Fruit fly (Drosophila melanogaster): ENCODE results near the gene ppan.

The ppan gene

dm6 chr3R:21161042-21161532, 45.0 kb downstream of the ppan start, which contains the start of gene cDIP:
Gene cDIP, minus strand, starts transcription at chr3R:21161092.
- TF ChIP-seq psq (optimal IDR thresholded peaks at IDR 0.05) (no peak), EcR (GFP tag; optimal IDR thresholded peaks at IDR 0.05) (no peak)

- TF ChIP-seq CG8478 (optimal IDR thresholded peaks at IDR 0.05) (no peak), EcR (GFP tag; optimal IDR thresholded peaks at IDR 0.05) (no peak), pan (optimal IDR thresholded peaks at IDR 0.05) (no peak), Dll (optimal IDR thresholded peaks at IDR 0.05) (no peak), psq (optimal IDR thresholded peaks at IDR 0.05) (no peak), usp (GFP tag; optimal IDR thresholded peaks at IDR 0.05) (no peak)
Observed at dm6 chr3R:21161620-21162029, 45.6 kb downstream of the ppan start.

- TF ChIP-seq psq (optimal IDR thresholded peaks at IDR 0.05) (no peak), usp (GFP tag; optimal IDR thresholded peaks at IDR 0.05) (no peak), pan (optimal IDR thresholded peaks at IDR 0.05) (no peak), Dll (optimal IDR thresholded peaks at IDR 0.05) (no peak), CG8478 (optimal IDR thresholded peaks at IDR 0.05) (no peak), EcR (GFP tag; optimal IDR thresholded peaks at IDR 0.05) (no peak)
Observed at dm6 chr3R:21163318-21163828, 47.3 kb downstream of the ppan start, which contains the start of gene CG5810. Gene CG5810, plus strand, starts transcription at chr3R:21163778.

Measured in whole organism.